Fruit fly (Drosophila melanogaster): ENCODE measurements around the gene bbg.

bbg gene

dm6 chr3L:14485401-14485800 is 50.7 kb downstream of the bbg start:
- TF ChIP-seq fd96Ca (GFP tag; IDR thresholded peaks at IDR 0.05) (no peak), CG32121 (GFP tag; IDR thresholded peaks at IDR 0.05) (no peak), gl (tag; optimal IDR thresholded peaks at IDR 0.05) (no peak), CG12605 (GFP tag; IDR thresholded peaks at IDR 0.05) (no peak), CG15710 (tag; optimal IDR thresholded peaks at IDR 0.05) (peak; percentile 24), CG8301 (tag; optimal IDR thresholded peaks at IDR 0.05) (no peak), CG9948 (tag; optimal IDR thresholded peaks at IDR 0.05) (peak; percentile 5), CG8159 (tag; optimal IDR thresholded peaks at IDR 0.05) (peak; percentile 43), Pif1A (GFP tag; optimal IDR thresholded peaks at IDR 0.05) (no peak), CG13204 (GFP tag; optimal IDR thresholded peaks at IDR 0.05) (no peak), Ets98B (GFP tag; IDR thresholded peaks at IDR 0.05) (no peak), CG17806 (tag; optimal IDR thresholded peaks at IDR 0.05) (peak; percentile 20), Pif1B (GFP tag; optimal IDR thresholded peaks at IDR 0.05) (no peak), CG14655 (GFP tag; optimal IDR thresholded peaks at IDR 0.05) (no peak), CG10348 (GFP tag; IDR thresholded peaks at IDR 0.05) (no peak), Snoo (tag; optimal IDR thresholded peaks at IDR 0.05) (no peak), CG34367 (tag; optimal IDR thresholded peaks at IDR 0.05) (peak; percentile 4), EcR (GFP tag; optimal IDR thresholded peaks at IDR 0.05) (no peak), rn (GFP tag; IDR thresholded peaks at IDR 0.05) (no peak), CG4496 (GFP tag; IDR thresholded peaks at IDR 0.05) (no peak), D1 (tag; optimal IDR thresholded peaks at IDR 0.05) (peak; percentile 7)

DNA sequence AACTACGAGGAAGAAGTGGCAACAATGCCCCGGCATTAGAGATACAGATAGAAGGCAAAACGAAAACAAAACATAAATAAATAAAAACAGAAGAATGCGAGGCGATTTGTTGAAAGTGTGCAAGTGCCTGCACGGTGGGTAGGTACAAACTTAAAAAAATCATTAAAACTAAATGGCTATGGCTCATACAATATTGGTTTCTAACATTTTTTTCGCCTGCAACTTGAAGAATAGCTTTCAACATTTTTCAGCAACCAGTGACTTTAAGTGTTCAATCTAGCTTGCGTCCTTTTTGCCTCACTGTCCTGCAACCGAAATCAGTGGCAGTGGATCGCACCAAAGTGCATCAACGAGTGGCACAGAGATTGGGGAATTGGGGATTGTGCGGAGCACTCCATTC is 53.1 kb downstream of the bbg start:
- TF ChIP-seq D1 (tag; optimal IDR thresholded peaks at IDR 0.05) (no peak), rn (GFP tag; IDR thresholded peaks at IDR 0.05) (no peak), EcR (GFP tag; optimal IDR thresholded peaks at IDR 0.05) (no peak), gl (tag; optimal IDR thresholded peaks at IDR 0.05) (no peak), Pif1B (GFP tag; optimal IDR thresholded peaks at IDR 0.05) (no peak), CG32121 (GFP tag; IDR thresholded peaks at IDR 0.05) (no peak), CG9948 (tag; optimal IDR thresholded peaks at IDR 0.05) (peak; percentile 22), CG15710 (tag; optimal IDR thresholded peaks at IDR 0.05) (no peak), Snoo (tag; optimal IDR thresholded peaks at IDR 0.05) (no peak), CG8301 (tag; optimal IDR thresholded peaks at IDR 0.05) (peak; percentile 62), CG12605 (GFP tag; IDR thresholded peaks at IDR 0.05) (no peak), CG4496 (GFP tag; IDR thresholded peaks at IDR 0.05) (peak; percentile 11; the same call in 1 of the 3 replicates), Pif1A (GFP tag; optimal IDR thresholded peaks at IDR 0.05) (peak; percentile 5), Ets98B (GFP tag; IDR thresholded peaks at IDR 0.05) (peak; percentile 35; the same call in 1 of the 2 replicates), fd96Ca (GFP tag; IDR thresholded peaks at IDR 0.05) (peak; percentile 40; the same call in 1 of the 3 replicates), CG34367 (tag; optimal IDR thresholded peaks at IDR 0.05) (no peak), CG14655 (GFP tag; optimal IDR thresholded peaks at IDR 0.05) (peak; percentile 78)

- no peak for TF ChIP-seq fd96Ca (GFP tag; IDR thresholded peaks at IDR 0.05)
- TF ChIP-seq CG13204 (GFP tag; optimal IDR thresholded peaks at IDR 0.05) = peak; percentile 58
- peak; percentile 42; the same call in 2 of the 3 replicates for TF ChIP-seq CG4496 (GFP tag; IDR thresholded peaks at IDR 0.05)
- peak; percentile 12 for TF ChIP-seq gl (tag; optimal IDR thresholded peaks at IDR 0.05)
- peak; percentile 7 for TF ChIP-seq CG14655 (GFP tag; optimal IDR thresholded peaks at IDR 0.05)
- TF ChIP-seq Ets98B (GFP tag; IDR thresholded peaks at IDR 0.05) = 0 out of 2 replicates have a peak, but pooled peaks have one; percentile 6
- TF ChIP-seq CG32121 (GFP tag; IDR thresholded peaks at IDR 0.05) = no peak
- TF ChIP-seq CG34367 (tag; optimal IDR thresholded peaks at IDR 0.05) = peak; percentile 30
- TF ChIP-seq CG8301 (tag; optimal IDR thresholded peaks at IDR 0.05) = no peak
- TF ChIP-seq CG15710 (tag; optimal IDR thresholded peaks at IDR 0.05) = peak; percentile 58
Observed at dm6 chr3L:14481397-14481796, 54.7 kb downstream of the bbg start.

dm6 chr3L:14476804-14477239 is 59.3 kb downstream of the bbg start:
- TF ChIP-seq Pif1A (GFP tag; optimal IDR thresholded peaks at IDR 0.05) = peak; percentile 72
- TF ChIP-seq CG8301 (tag; optimal IDR thresholded peaks at IDR 0.05) = peak; percentile 47
- peak; percentile 80 for TF ChIP-seq CG8159 (tag; optimal IDR thresholded peaks at IDR 0.05)
- peak; percentile 71 for TF ChIP-seq CG9948 (tag; optimal IDR thresholded peaks at IDR 0.05)
- TF ChIP-seq CG14655 (GFP tag; optimal IDR thresholded peaks at IDR 0.05) = peak; percentile 72
- TF ChIP-seq rn (GFP tag; IDR thresholded peaks at IDR 0.05) = peak; percentile 31
- TF ChIP-seq CG32121 (GFP tag; IDR thresholded peaks at IDR 0.05) = peak; percentile 36; the same call in 1 of the 2 replicates
- TF ChIP-seq Ets98B (GFP tag; IDR thresholded peaks at IDR 0.05) = peak; percentile 45
- TF ChIP-seq CG10348 (GFP tag; IDR thresholded peaks at IDR 0.05) = no peak
- peak; percentile 80 for TF ChIP-seq fd96Ca (GFP tag; IDR thresholded peaks at IDR 0.05)
- peak; percentile 74; the same call in 2 of the 3 replicates for TF ChIP-seq CG4496 (GFP tag; IDR thresholded peaks at IDR 0.05)
- peak; percentile 87 for TF ChIP-seq EcR (GFP tag; optimal IDR thresholded peaks at IDR 0.05)
- TF ChIP-seq CG13204 (GFP tag; optimal IDR thresholded peaks at IDR 0.05) = peak; percentile 76
- peak; percentile 79 for TF ChIP-seq CG15710 (tag; optimal IDR thresholded peaks at IDR 0.05)
- TF ChIP-seq D1 (tag; optimal IDR thresholded peaks at IDR 0.05) = peak; percentile 42
- TF ChIP-seq CG17806 (tag; optimal IDR thresholded peaks at IDR 0.05) = peak; percentile 69
- TF ChIP-seq Snoo (tag; optimal IDR thresholded peaks at IDR 0.05) = peak; percentile 43
- peak; percentile 79 for TF ChIP-seq Pif1B (GFP tag; optimal IDR thresholded peaks at IDR 0.05)
- peak; percentile 79 for TF ChIP-seq CG34367 (tag; optimal IDR thresholded peaks at IDR 0.05)
- peak; percentile 96 for TF ChIP-seq gl (tag; optimal IDR thresholded peaks at IDR 0.05)
- peak; percentile 78 for TF ChIP-seq CG12605 (GFP tag; IDR thresholded peaks at IDR 0.05)

DNA sequence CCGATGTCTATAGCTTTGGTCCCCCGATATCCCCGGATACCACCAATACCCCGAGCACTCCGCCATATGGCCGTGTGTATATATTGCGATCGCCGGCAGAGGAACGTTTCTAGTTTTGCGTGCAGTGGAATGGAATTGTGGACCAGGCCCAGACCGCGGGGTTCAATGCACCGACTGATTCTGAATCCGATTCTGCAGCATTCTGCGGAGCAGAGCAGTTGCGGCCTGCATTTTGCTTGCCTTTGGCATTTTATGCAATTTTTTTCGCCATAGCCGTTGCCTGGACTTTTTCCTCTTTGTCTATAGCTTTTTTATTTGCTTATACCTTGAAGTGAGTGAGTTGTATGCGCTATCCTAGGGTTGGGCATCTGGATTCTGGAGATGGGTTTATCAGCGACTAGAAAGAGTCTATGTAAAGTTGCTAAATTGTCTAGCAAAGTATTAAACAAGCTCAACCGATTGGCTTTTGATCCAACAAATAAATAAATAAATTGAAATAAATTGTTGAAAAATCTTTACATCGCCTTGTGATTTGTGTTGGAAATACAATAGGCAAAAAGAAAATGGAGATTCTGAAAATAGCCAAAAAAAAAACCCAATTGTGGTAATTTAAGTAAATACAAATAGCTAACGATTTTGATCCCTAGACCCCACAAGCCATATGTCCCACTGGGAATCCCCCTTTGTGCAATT is 71.7 kb downstream of the bbg start:
- no peak for TF ChIP-seq fd96Ca (GFP tag; IDR thresholded peaks at IDR 0.05)
- no peak for TF ChIP-seq CG8301 (tag; optimal IDR thresholded peaks at IDR 0.05)
- TF ChIP-seq CG4496 (GFP tag; IDR thresholded peaks at IDR 0.05) = no peak
- TF ChIP-seq CG8159 (tag; optimal IDR thresholded peaks at IDR 0.05) = peak; percentile 44
- peak; percentile 45 for TF ChIP-seq CG9948 (tag; optimal IDR thresholded peaks at IDR 0.05)
- TF ChIP-seq CG32121 (GFP tag; IDR thresholded peaks at IDR 0.05) = no peak
- TF ChIP-seq EcR (GFP tag; optimal IDR thresholded peaks at IDR 0.05) = peak; percentile 97
- TF ChIP-seq CG34367 (tag; optimal IDR thresholded peaks at IDR 0.05) = peak; percentile 32
- TF ChIP-seq Pif1A (GFP tag; optimal IDR thresholded peaks at IDR 0.05) = no peak
- TF ChIP-seq Ets98B (GFP tag; IDR thresholded peaks at IDR 0.05) = no peak
- TF ChIP-seq gl (tag; optimal IDR thresholded peaks at IDR 0.05) = no peak
- no peak for TF ChIP-seq Snoo (tag; optimal IDR thresholded peaks at IDR 0.05)
- no peak for TF ChIP-seq rn (GFP tag; IDR thresholded peaks at IDR 0.05)
- no peak for TF ChIP-seq CG12605 (GFP tag; IDR thresholded peaks at IDR 0.05)
- no peak for TF ChIP-seq CG10348 (GFP tag; IDR thresholded peaks at IDR 0.05)
- TF ChIP-seq CG15710 (tag; optimal IDR thresholded peaks at IDR 0.05) = peak; percentile 51
- peak; percentile 43 for TF ChIP-seq CG14655 (GFP tag; optimal IDR thresholded peaks at IDR 0.05)
- TF ChIP-seq CG17806 (tag; optimal IDR thresholded peaks at IDR 0.05) = peak; percentile 55
- peak; percentile 46 for TF ChIP-seq D1 (tag; optimal IDR thresholded peaks at IDR 0.05)
- no peak for TF ChIP-seq Pif1B (GFP tag; optimal IDR thresholded peaks at IDR 0.05)
- TF ChIP-seq CG13204 (GFP tag; optimal IDR thresholded peaks at IDR 0.05) = no peak
